Worm (Caenorhabditis elegans) whole organism, L1 larva: ENCODE data around the gene mthf-1.

Experiments
- blmp-1 ChIP-seq: fragments of 150-350 bp; optimal IDR thresholded peaks from 2 replicates; lab custom pipeline; 2014; ENCODE audit warnings: missing biosample characterization, missing genetic modification characterization
- ceh-82 ChIP-seq, 3 experiments: fragments of 150-350 bp in 1 of 3; sonication (generic microtip) in 2 of 3; optimal IDR thresholded peaks; 2 replicates each; lab custom pipeline; 2014 to 2017; ENCODE audit warnings: missing biosample characterization in 3 of 3, missing genetic modification characterization in 3 of 3
- dpl-1 ChIP-seq, 3 experiments: fragments of 150-350 bp in 2 of 3; sonication (generic microtip) in 1 of 3; optimal IDR thresholded peaks; 2 replicates each; lab custom pipeline; 2014 to 2017; ENCODE audit warnings: missing biosample characterization in 3 of 3, missing genetic modification characterization in 3 of 3, missing genetic modification reagents in 3 of 3
- ets-5 ChIP-seq: fragments of 200-800 bp; sonication (Bioruptor generic); IDR thresholded peaks from 2 replicates; pipeline ENCODE4 v1.3.6; 2022; ENCODE audit warnings: missing genetic modification characterization, missing compliant biosample characterization
- irx-1 ChIP-seq: sonication (generic microtip); optimal IDR thresholded peaks from 2 replicates; lab custom pipeline; 2016; ENCODE audit warnings: missing genetic modification characterization, missing compliant biosample characterization
- lin-15B ChIP-seq: fragments of 150-350 bp; sonication (generic microtip); optimal IDR thresholded peaks from 3 replicates; lab custom pipeline; 2014; ENCODE audit warnings: missing biosample characterization, missing genetic modification characterization
- nhr-11 ChIP-seq: fragments of 150-350 bp; optimal IDR thresholded peaks from 2 replicates; lab custom pipeline; 2014; ENCODE audit warnings: missing biosample characterization, missing genetic modification characterization
- nhr-76 ChIP-seq: sonication (generic microtip); optimal IDR thresholded peaks from 2 replicates; lab custom pipeline; 2017; ENCODE audit warnings: missing biosample characterization, missing genetic modification characterization
- rnt-1 ChIP-seq: sonication (generic microtip); optimal IDR thresholded peaks from 2 replicates; lab custom pipeline; 2016; ENCODE audit warnings: mild to moderate bottlenecking, missing genetic modification characterization, moderate library complexity, missing compliant biosample characterization
- snpc-4 ChIP-seq: fragments of 150-350 bp; optimal IDR thresholded peaks from 2 replicates; lab custom pipeline; 2014; ENCODE audit warnings: missing biosample characterization, missing genetic modification characterization
- sup-37 ChIP-seq: fragments of 200-800 bp; sonication (Bioruptor generic); optimal IDR thresholded peaks from 2 replicates; lab custom pipeline; 2018; ENCODE audit warnings: mild to moderate bottlenecking, missing genetic modification characterization, missing compliant biosample characterization
- unc-30 ChIP-seq: sonication (generic microtip); optimal IDR thresholded peaks from 2 replicates; lab custom pipeline; 2017; ENCODE audit warnings: missing biosample characterization, missing genetic modification characterization
- unc-62 ChIP-seq: fragments of 150-350 bp; optimal IDR thresholded peaks from 2 replicates; lab custom pipeline; 2014; ENCODE audit warnings: missing biosample characterization, missing genetic modification reagents, missing genetic modification characterization

ce11 chrII:7813237-7813636, 35.6 kb upstream of the mthf-1 start:
- TF ChIP-seq rnt-1: no peak
- no peak for TF ChIP-seq sup-37 (GFP tag; lab: Kevin White, UChicago)
- TF ChIP-seq irx-1 (tag; lab: Kevin White, UChicago): no peak
- TF ChIP-seq snpc-4 (tag; lab: Kevin White, UChicago): no peak
- no peak for TF ChIP-seq nhr-11 (tag; lab: Kevin White, UChicago)
- no peak for TF ChIP-seq lin-15B (tag; lab: Kevin White, UChicago)
- no peak for TF ChIP-seq unc-62 (GFP tag; lab: Kevin White, UChicago)
- TF ChIP-seq ets-5: no peak
- no peak for TF ChIP-seq nhr-76 (tag; lab: Kevin White, UChicago)
- TF ChIP-seq dpl-1 (GFP tag; optimal IDR thresholded peaks at IDR 0.05; lab: Kevin White, UChicago): no peak
- TF ChIP-seq blmp-1 (tag; lab: Kevin White, UChicago): no peak
- no peak for TF ChIP-seq unc-30 (tag; lab: Kevin White, UChicago)
- no peak for TF ChIP-seq ceh-82 (tag; optimal IDR thresholded peaks at IDR 0.05; lab: Kevin White, UChicago)
